Worm (Caenorhabditis elegans): ENCODE measurements around the gene K10H10.13.

Gene K10H10.13

DNA sequence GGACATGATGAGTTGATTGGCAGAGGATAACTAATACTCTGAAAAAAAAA, 16.9 kb downstream of the K10H10.13 start, which contains the start of gene cysl-2:
cysl-2 (minus strand) TSS at position 38 of the 50 bp plus-strand sequence.
- no peak for TF ChIP-seq sup-37 (GFP tag; optimal IDR thresholded peaks at IDR 0.05)
- TF ChIP-seq lin-14 (GFP tag; optimal IDR thresholded peaks at IDR 0.05): no peak
- TF ChIP-seq ces-1 (GFP tag; optimal IDR thresholded peaks at IDR 0.05): no peak
- TF ChIP-seq ceh-82 (tag; optimal IDR thresholded peaks at IDR 0.05): no peak
- TF ChIP-seq aha-1 (tag; optimal IDR thresholded peaks at IDR 0.05): no peak
- no peak for TF ChIP-seq lir-3 (tag; optimal IDR thresholded peaks at IDR 0.05; ENCODE audit: poor library complexity)
- no peak for TF ChIP-seq efl-1 (optimal IDR thresholded peaks at IDR 0.05)
- no peak for TF ChIP-seq efl-1 (GFP tag; optimal IDR thresholded peaks at IDR 0.05 in 1 of 2)
- no peak for TF ChIP-seq nhr-237 (tag; optimal IDR thresholded peaks at IDR 0.05)
- TF ChIP-seq tbx-2 (tag; optimal IDR thresholded peaks at IDR 0.05): no peak
- TF ChIP-seq nhr-19 (GFP tag; conservative IDR thresholded peaks at IDR 0.05): no peak
- TF ChIP-seq C16A3.4 (tag; optimal IDR thresholded peaks at IDR 0.05): no peak
- no peak for TF ChIP-seq lin-35 (GFP tag; optimal IDR thresholded peaks at IDR 0.05)
- TF ChIP-seq fkh-8 (tag; optimal IDR thresholded peaks at IDR 0.05): no peak
- TF ChIP-seq ceh-90 (tag; optimal IDR thresholded peaks at IDR 0.05): no peak
- no peak for TF ChIP-seq hpl-2 (GFP tag; optimal IDR thresholded peaks at IDR 0.05)
- no peak for TF ChIP-seq aly-2 (tag; optimal IDR thresholded peaks at IDR 0.05)

ce11 chrII:14494014-14494413, 17.1 kb downstream of the K10H10.13 start:
- TF ChIP-seq tlp-1 (tag; optimal IDR thresholded peaks at IDR 0.05) (no peak), ces-1 (GFP tag; optimal IDR thresholded peaks at IDR 0.05) (no peak), snpc-4 (tag; optimal IDR thresholded peaks at IDR 0.05) (no peak), xbp-1 (tag; optimal IDR thresholded peaks at IDR 0.05) (no peak), zip-4 (GFP tag; optimal IDR thresholded peaks at IDR 0.05) (no peak), nhr-237 (tag; optimal IDR thresholded peaks at IDR 0.05) (no peak), efl-1 (optimal IDR thresholded peaks at IDR 0.05) (no peak), efl-1 (GFP tag; optimal IDR thresholded peaks at IDR 0.05 in 1 of 2) (no peak), sptf-1 (tag; optimal IDR thresholded peaks at IDR 0.05) (no peak), aha-1 (tag; optimal IDR thresholded peaks at IDR 0.05) (no peak), fkh-4 (tag; optimal IDR thresholded peaks at IDR 0.05; ENCODE audit: borderline replicate concordance) (no peak), blmp-1 (tag; optimal IDR thresholded peaks at IDR 0.05) (no peak), tbx-2 (tag; optimal IDR thresholded peaks at IDR 0.05) (no peak), lin-39 (tag; optimal IDR thresholded peaks at IDR 0.05) (no peak)

- no peak for TF ChIP-seq nhr-12 (tag; optimal IDR thresholded peaks at IDR 0.05)
- no peak for TF ChIP-seq zag-1 (tag; optimal IDR thresholded peaks at IDR 0.05)
- no peak for TF ChIP-seq nhr-11 (tag; optimal IDR thresholded peaks at IDR 0.05)
- no peak for TF ChIP-seq jun-1 (tag; optimal IDR thresholded peaks at IDR 0.05)
- TF ChIP-seq sup-37 (GFP tag; optimal IDR thresholded peaks at IDR 0.05): no peak
- no peak for TF ChIP-seq unc-30 (tag; optimal IDR thresholded peaks at IDR 0.05)
- no peak for TF ChIP-seq fkh-8 (tag; optimal IDR thresholded peaks at IDR 0.05)
- TF ChIP-seq C16A3.4 (tag; optimal IDR thresholded peaks at IDR 0.05): no peak
- no peak for TF ChIP-seq elt-2 (tag; optimal IDR thresholded peaks at IDR 0.05)
- TF ChIP-seq grh-1 (GFP tag; IDR thresholded peaks at IDR 0.05): no peak
- no peak for TF ChIP-seq sptf-1 (tag; optimal IDR thresholded peaks at IDR 0.05)
- TF ChIP-seq nhr-77 (tag; optimal IDR thresholded peaks at IDR 0.05): no peak
- TF ChIP-seq ztf-4 (tag; optimal IDR thresholded peaks at IDR 0.05): no peak
Observed at ce11 chrII:14492592-14493196, 18.4 kb downstream of the K10H10.13 start.

DNA sequence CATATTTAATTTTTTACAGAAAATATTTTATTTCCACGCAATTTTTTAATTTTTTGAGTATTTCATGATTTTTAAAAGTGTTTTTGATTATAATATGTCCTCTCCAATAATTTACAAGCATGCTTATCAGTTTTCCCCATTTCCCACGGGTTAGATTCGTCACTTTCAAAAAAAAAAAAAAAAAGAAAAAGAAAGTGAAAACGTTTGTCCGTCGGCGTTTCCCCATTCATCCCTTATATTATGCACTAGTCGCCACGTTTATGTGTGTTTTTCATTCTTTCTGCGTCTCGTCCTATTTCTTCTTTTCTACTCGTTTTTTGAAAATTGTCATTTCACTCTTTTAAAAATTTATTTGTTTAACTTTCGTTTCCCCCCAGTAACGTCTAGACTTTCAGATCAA, 21.7 kb downstream of the K10H10.13 start, which contains the start of gene vnut-1:
vnut-1 (plus strand) TSS at position 396 of the 400 bp plus-strand sequence.
- no peak for TF ChIP-seq efl-3 (GFP tag; optimal IDR thresholded peaks at IDR 0.05)
- TF ChIP-seq egl-27 (tag; optimal IDR thresholded peaks at IDR 0.05): no peak
- TF ChIP-seq ceh-88 (GFP tag; IDR thresholded peaks at IDR 0.05): no peak
- no peak for TF ChIP-seq fkh-4 (tag; optimal IDR thresholded peaks at IDR 0.05; ENCODE audit: borderline replicate concordance)
- no peak for TF ChIP-seq ceh-63 (GFP tag; optimal IDR thresholded peaks at IDR 0.05)
- TF ChIP-seq dpl-1 (GFP tag; optimal IDR thresholded peaks at IDR 0.05): peak in 2 of 3 experiments; percentile 10 to 27
- TF ChIP-seq nhr-85 (tag): peak; percentile 72
- no peak for TF ChIP-seq nhr-84 (tag; optimal IDR thresholded peaks at IDR 0.05)
- no peak for TF ChIP-seq fos-1 (tag; optimal IDR thresholded peaks at IDR 0.05)
- TF ChIP-seq sox-4 (tag; optimal IDR thresholded peaks at IDR 0.05): no peak
- TF ChIP-seq ztf-4 (tag; optimal IDR thresholded peaks at IDR 0.05): no peak
- TF ChIP-seq snu-23 (GFP tag; optimal IDR thresholded peaks at IDR 0.05): peak; percentile 36
- no peak for TF ChIP-seq nhr-12 (tag; optimal IDR thresholded peaks at IDR 0.05)
- no peak for TF ChIP-seq unc-62 (GFP tag; optimal IDR thresholded peaks at IDR 0.05)
- no peak for TF ChIP-seq grh-1 (GFP tag; IDR thresholded peaks at IDR 0.05)
- TF ChIP-seq C04F5.9 (tag; optimal IDR thresholded peaks at IDR 0.05): no peak
- peak; percentile 50 for TF ChIP-seq elt-2 (tag; optimal IDR thresholded peaks at IDR 0.05)
- no peak for TF ChIP-seq C16A3.4 (tag; optimal IDR thresholded peaks at IDR 0.05)
- TF ChIP-seq lsy-2 (tag; optimal IDR thresholded peaks at IDR 0.05): peak; percentile 13 to 26
- peak; percentile 54 for TF ChIP-seq mep-1 (tag; optimal IDR thresholded peaks at IDR 0.05)
- no peak for TF ChIP-seq sptf-1 (tag; optimal IDR thresholded peaks at IDR 0.05)
- peak; percentile 39 for TF ChIP-seq nhr-90 (tag; optimal IDR thresholded peaks at IDR 0.05; ENCODE audit: poor library complexity)
- no peak for TF ChIP-seq ama-1 (optimal IDR thresholded peaks at IDR 0.05)
